Fruit fly (Drosophila melanogaster): Measurements from ENCODE around the gene Mitofilin.

Gene Mitofilin

dm6 chr3R:22039480-22039879, 16.3 kb upstream of the Mitofilin start:
- TF ChIP-seq Snoo (tag; optimal IDR thresholded peaks at IDR 0.05) (peak; percentile 57), rn (GFP tag; IDR thresholded peaks at IDR 0.05) (peak; percentile 66), Pif1B (GFP tag; optimal IDR thresholded peaks at IDR 0.05) (no peak), CG4496 (GFP tag; IDR thresholded peaks at IDR 0.05) (peak; percentile 92), CG34367 (tag; optimal IDR thresholded peaks at IDR 0.05) (no peak), CG14655 (GFP tag; optimal IDR thresholded peaks at IDR 0.05) (no peak), CG15710 (tag; optimal IDR thresholded peaks at IDR 0.05) (peak; percentile 49), CG8301 (tag; optimal IDR thresholded peaks at IDR 0.05) (no peak), CG12605 (GFP tag; IDR thresholded peaks at IDR 0.05) (peak; percentile 85), CG17806 (tag; optimal IDR thresholded peaks at IDR 0.05) (peak; percentile 37), fd96Ca (GFP tag; IDR thresholded peaks at IDR 0.05) (peak; percentile 89), CG10348 (GFP tag; IDR thresholded peaks at IDR 0.05) (no peak), CG9948 (tag; optimal IDR thresholded peaks at IDR 0.05) (peak; percentile 31), EcR (GFP tag; optimal IDR thresholded peaks at IDR 0.05) (no peak), D1 (tag; optimal IDR thresholded peaks at IDR 0.05) (no peak), Pif1A (GFP tag; optimal IDR thresholded peaks at IDR 0.05) (no peak), CG32121 (GFP tag; IDR thresholded peaks at IDR 0.05) (peak; percentile 90), CG8159 (tag; optimal IDR thresholded peaks at IDR 0.05) (no peak), gl (tag; optimal IDR thresholded peaks at IDR 0.05) (no peak), Ets98B (GFP tag; IDR thresholded peaks at IDR 0.05) (peak; percentile 90), CG13204 (GFP tag; optimal IDR thresholded peaks at IDR 0.05) (no peak)

dm6 chr3R:22035552-22035951, 12.4 kb upstream of the Mitofilin start:
- no peak for TF ChIP-seq CG14655 (GFP tag; optimal IDR thresholded peaks at IDR 0.05)
- peak; percentile 39 for TF ChIP-seq EcR (GFP tag; optimal IDR thresholded peaks at IDR 0.05)

- TF ChIP-seq Ets98B (GFP tag; IDR thresholded peaks at IDR 0.05) (no peak), CG32121 (GFP tag; IDR thresholded peaks at IDR 0.05) (no peak), CG14655 (GFP tag; optimal IDR thresholded peaks at IDR 0.05) (no peak), CG13204 (GFP tag; optimal IDR thresholded peaks at IDR 0.05) (no peak), D1 (tag; optimal IDR thresholded peaks at IDR 0.05) (no peak)
These were observed 11.1 kb upstream of the Mitofilin start, which contains the start of the genes CG45099, CG6015, pit and Fadd for dm6 chr3R:22034160-22034742. TSS of gene CG45099 (minus strand) at chr3R:22034286. TSS of gene CG6015 (minus strand) at chr3R:22034286. TSS of gene pit (plus strand) at chr3R:22034298. TSS of gene Fadd (plus strand) at chr3R:22034455.

dm6 chr3R:22031738-22032137, 8.6 kb upstream of the Mitofilin start, which contains the start of gene CG13409:
TSS of gene CG13409 (minus strand) at chr3R:22031900.
- TF ChIP-seq CG14655 (GFP tag; optimal IDR thresholded peaks at IDR 0.05) = no peak
- no peak for TF ChIP-seq CG32121 (GFP tag; IDR thresholded peaks at IDR 0.05)
- TF ChIP-seq D1 (tag; optimal IDR thresholded peaks at IDR 0.05) = no peak
- TF ChIP-seq CG13204 (GFP tag; optimal IDR thresholded peaks at IDR 0.05) = no peak
- TF ChIP-seq Ets98B (GFP tag; IDR thresholded peaks at IDR 0.05) = no peak
- no peak for TF ChIP-seq rn (GFP tag; IDR thresholded peaks at IDR 0.05)
- no peak for TF ChIP-seq fd96Ca (GFP tag; IDR thresholded peaks at IDR 0.05)
- no peak for TF ChIP-seq CG4496 (GFP tag; IDR thresholded peaks at IDR 0.05)
- no peak for TF ChIP-seq EcR (GFP tag; optimal IDR thresholded peaks at IDR 0.05)
- TF ChIP-seq CG9948 (tag; optimal IDR thresholded peaks at IDR 0.05) = no peak
- TF ChIP-seq CG15710 (tag; optimal IDR thresholded peaks at IDR 0.05) = no peak
- no peak for TF ChIP-seq CG34367 (tag; optimal IDR thresholded peaks at IDR 0.05)
- no peak for TF ChIP-seq CG8159 (tag; optimal IDR thresholded peaks at IDR 0.05)
- TF ChIP-seq Snoo (tag; optimal IDR thresholded peaks at IDR 0.05) = no peak
- no peak for TF ChIP-seq CG8301 (tag; optimal IDR thresholded peaks at IDR 0.05)
- no peak for TF ChIP-seq gl (tag; optimal IDR thresholded peaks at IDR 0.05)

- no peak for TF ChIP-seq CG14655 (GFP tag; optimal IDR thresholded peaks at IDR 0.05)
- no peak for TF ChIP-seq EcR (GFP tag; optimal IDR thresholded peaks at IDR 0.05)
- no peak for TF ChIP-seq rn (GFP tag; IDR thresholded peaks at IDR 0.05)
- no peak for TF ChIP-seq Snoo (tag; optimal IDR thresholded peaks at IDR 0.05)
- TF ChIP-seq CG17806 (tag; optimal IDR thresholded peaks at IDR 0.05) = no peak
- no peak for TF ChIP-seq Pif1A (GFP tag; optimal IDR thresholded peaks at IDR 0.05)
- no peak for TF ChIP-seq CG9948 (tag; optimal IDR thresholded peaks at IDR 0.05)
- TF ChIP-seq CG8159 (tag; optimal IDR thresholded peaks at IDR 0.05) = no peak
- no peak for TF ChIP-seq CG10348 (GFP tag; IDR thresholded peaks at IDR 0.05)
- no peak for TF ChIP-seq D1 (tag; optimal IDR thresholded peaks at IDR 0.05)
- no peak for TF ChIP-seq CG13204 (GFP tag; optimal IDR thresholded peaks at IDR 0.05)
- TF ChIP-seq CG32121 (GFP tag; IDR thresholded peaks at IDR 0.05) = no peak
- TF ChIP-seq CG8301 (tag; optimal IDR thresholded peaks at IDR 0.05) = no peak
- no peak for TF ChIP-seq CG12605 (GFP tag; IDR thresholded peaks at IDR 0.05)
- TF ChIP-seq gl (tag; optimal IDR thresholded peaks at IDR 0.05) = no peak
- no peak for TF ChIP-seq CG34367 (tag; optimal IDR thresholded peaks at IDR 0.05)
- TF ChIP-seq Ets98B (GFP tag; IDR thresholded peaks at IDR 0.05) = no peak
- TF ChIP-seq Pif1B (GFP tag; optimal IDR thresholded peaks at IDR 0.05) = no peak
- TF ChIP-seq fd96Ca (GFP tag; IDR thresholded peaks at IDR 0.05) = no peak
These were observed 4.6 kb upstream of the Mitofilin start for dm6 chr3R:22027743-22028099.

- peak; percentile 75 for TF ChIP-seq CG4496 (GFP tag; IDR thresholded peaks at IDR 0.05)
- TF ChIP-seq Snoo (tag; optimal IDR thresholded peaks at IDR 0.05) = peak; percentile 79
- TF ChIP-seq CG32121 (GFP tag; IDR thresholded peaks at IDR 0.05) = peak; percentile 46; the same call in 1 of the 2 replicates
- TF ChIP-seq CG17806 (tag; optimal IDR thresholded peaks at IDR 0.05) = peak; percentile 66
- TF ChIP-seq CG9948 (tag; optimal IDR thresholded peaks at IDR 0.05) = peak; percentile 48
- no peak for TF ChIP-seq Pif1B (GFP tag; optimal IDR thresholded peaks at IDR 0.05)
- no peak for TF ChIP-seq EcR (GFP tag; optimal IDR thresholded peaks at IDR 0.05)
- peak; percentile 77; the same call in 2 of the 3 replicates for TF ChIP-seq fd96Ca (GFP tag; IDR thresholded peaks at IDR 0.05)
- TF ChIP-seq CG10348 (GFP tag; IDR thresholded peaks at IDR 0.05) = no peak
- TF ChIP-seq CG13204 (GFP tag; optimal IDR thresholded peaks at IDR 0.05) = no peak
- no peak for TF ChIP-seq D1 (tag; optimal IDR thresholded peaks at IDR 0.05)
- TF ChIP-seq CG15710 (tag; optimal IDR thresholded peaks at IDR 0.05) = peak; percentile 79
- peak; percentile 27 for TF ChIP-seq CG12605 (GFP tag; IDR thresholded peaks at IDR 0.05)
- peak; percentile 79 for TF ChIP-seq CG8159 (tag; optimal IDR thresholded peaks at IDR 0.05)
- TF ChIP-seq CG34367 (tag; optimal IDR thresholded peaks at IDR 0.05) = peak; percentile 70
- peak; percentile 75 for TF ChIP-seq Ets98B (GFP tag; IDR thresholded peaks at IDR 0.05)
- TF ChIP-seq gl (tag; optimal IDR thresholded peaks at IDR 0.05) = peak; percentile 18
These were observed 4.0 kb upstream of the Mitofilin start, which contains the start of the genes Cchl and ND-42 for dm6 chr3R:22026922-22027742. TSS of gene Cchl (minus strand) at chr3R:22027480. TSS of gene ND-42 (plus strand) at chr3R:22027709.

All from whole organism, pupa.